Fruit fly (Drosophila melanogaster) whole organism, embryonic: ENCODE results near the gene dpr14.

ENCODE experiments used
- Atf3 ChIP-seq: fragments of 200-800 bp; sonication (Bioruptor generic); optimal IDR thresholded peaks from 3 replicates; lab custom pipeline; 2016; ENCODE audit warnings: missing biosample characterization, missing genetic modification characterization
- BEAF-32 ChIP-seq: fragments of 200-800 bp; sonication (Bioruptor generic); optimal IDR thresholded peaks from 3 replicates; lab custom pipeline; 2017; ENCODE audit warnings: missing biosample characterization, missing genetic modification characterization, mild to moderate bottlenecking, moderate library complexity, missing genetic modification reagents
- CG11398 ChIP-seq: fragments of 200-800 bp; sonication (Bioruptor generic); optimal IDR thresholded peaks from 2 replicates; lab custom pipeline; 2016; ENCODE audit warnings: missing biosample characterization, missing genetic modification characterization
- CG12942 ChIP-seq: fragments of 200-800 bp; sonication (Bioruptor generic); optimal IDR thresholded peaks from 3 replicates; lab custom pipeline; 2016; ENCODE audit warnings: missing biosample characterization, missing genetic modification characterization
- CG13894 ChIP-seq: fragments of 200-800 bp; sonication (Bioruptor generic); optimal IDR thresholded peaks from 3 replicates; lab custom pipeline; 2018; ENCODE audit warnings: missing biosample characterization, mild to moderate bottlenecking, missing genetic modification characterization, moderate library complexity
- CG15269 ChIP-seq: fragments of 200-800 bp; sonication (Bioruptor generic); optimal IDR thresholded peaks from 2 replicates; lab custom pipeline; 2018; ENCODE audit warnings: missing biosample characterization, mild to moderate bottlenecking, missing genetic modification characterization, moderate library complexity
- CG16779 ChIP-seq: fragments of 200-800 bp; sonication (Bioruptor generic); IDR thresholded peaks from 2 replicates; pipeline ENCODE4 v1.3.6; 2022; ENCODE audit warnings: missing biosample characterization, missing genetic modification characterization
- CG2202 ChIP-seq: fragments of 200-800 bp; sonication (Bioruptor generic); optimal IDR thresholded peaks from 2 replicates; lab custom pipeline; 2018; ENCODE audit warnings: missing biosample characterization, mild to moderate bottlenecking, missing genetic modification characterization
- CG30403 ChIP-seq: fragments of 200-800 bp; sonication (Bioruptor generic); optimal IDR thresholded peaks from 3 replicates; lab custom pipeline; 2016; ENCODE audit warnings: missing biosample characterization, missing genetic modification characterization
- CG34422 ChIP-seq: fragments of 200-800 bp; sonication (Bioruptor generic); IDR thresholded peaks from 3 replicates; pipeline ENCODE4 v1.3.6; 2022; ENCODE audit warnings: missing biosample characterization, missing genetic modification characterization
- CG4282 ChIP-seq: fragments of 200-800 bp; sonication (Bioruptor generic); optimal IDR thresholded peaks from 2 replicates; lab custom pipeline; 2016; ENCODE audit warnings: missing biosample characterization, missing genetic modification characterization
- CG4854 ChIP-seq: fragments of 200-800 bp; sonication (Bioruptor generic); optimal IDR thresholded peaks from 2 replicates; lab custom pipeline; 2016; ENCODE audit warnings: missing biosample characterization, missing genetic modification characterization, inconsistent platforms
- CG6791 ChIP-seq: fragments of 200-800 bp; sonication (Bioruptor generic); IDR thresholded peaks from 3 replicates; pipeline ENCODE4 v1.3.6; 2022; ENCODE audit warnings: missing biosample characterization, missing genetic modification characterization; ENCODE audit not compliant: partially characterized antibody
- CG7745 ChIP-seq: fragments of 200-800 bp; sonication (Bioruptor generic); optimal IDR thresholded peaks from 2 replicates; lab custom pipeline; 2018; ENCODE audit warnings: missing biosample characterization, mild to moderate bottlenecking, missing genetic modification characterization, moderate library complexity
- D19A ChIP-seq: fragments of 200-800 bp; optimal IDR thresholded peaks from 3 replicates; lab custom pipeline; 2019; ENCODE audit warnings: missing biosample characterization, mild to moderate bottlenecking, missing genetic modification characterization, moderate library complexity
- Dp ChIP-seq: fragments of 200-800 bp; sonication (Bioruptor generic); optimal IDR thresholded peaks from 2 replicates; lab custom pipeline; 2018; ENCODE audit warnings: missing biosample characterization, mild to moderate bottlenecking, missing genetic modification characterization, moderate library complexity
- Drgx ChIP-seq: fragments of 200-800 bp; sonication (Bioruptor generic); IDR thresholded peaks from 2 replicates; pipeline ENCODE4 v1.3.6; 2022; ENCODE audit warnings: missing biosample characterization, missing genetic modification characterization
- Fer1 ChIP-seq: fragments of 200-800 bp; sonication (Bioruptor generic); optimal IDR thresholded peaks from 2 replicates; lab custom pipeline; 2017; ENCODE audit warnings: missing biosample characterization, mild to moderate bottlenecking, missing genetic modification characterization
- GATAe ChIP-seq: fragments of 200-800 bp; sonication (Bioruptor generic); conservative IDR thresholded peaks from 2 replicates; pipeline ENCODE4 v1.3.6; 2022; ENCODE audit warnings: missing biosample characterization, missing genetic modification characterization
- Jarid2 ChIP-seq: fragments of 200-800 bp; sonication (Bioruptor generic); optimal IDR thresholded peaks from 3 replicates; lab custom pipeline; 2017; ENCODE audit warnings: mild to moderate bottlenecking, missing biosample characterization, missing genetic modification reagents, missing genetic modification characterization
- MESR4 ChIP-seq: fragments of 200-800 bp; sonication (Bioruptor generic); optimal IDR thresholded peaks from 2 replicates; lab custom pipeline; 2018; ENCODE audit warnings: missing biosample characterization, mild to moderate bottlenecking, missing genetic modification characterization, moderate library complexity
- Myb ChIP-seq: fragments of 200-800 bp; sonication (Bioruptor generic); optimal IDR thresholded peaks from 2 replicates; lab custom pipeline; 2016; ENCODE audit warnings: missing biosample characterization, missing genetic modification characterization
- Optix ChIP-seq: fragments of 200-800 bp; sonication (Bioruptor generic); IDR thresholded peaks from 3 replicates; pipeline ENCODE4 v1.3.6; 2022; ENCODE audit warnings: missing biosample characterization, missing genetic modification characterization
- Pdp1 ChIP-seq, 2 experiments: fragments of 200-800 bp; sonication (Bioruptor generic); optimal IDR thresholded peaks; 3 replicates each; lab custom pipeline; 2016; ENCODE audit warnings: missing biosample characterization in 2 of 2, missing genetic modification characterization in 2 of 2, mild to moderate bottlenecking in 1 of 2, moderate library complexity in 1 of 2
- Scr ChIP-seq: fragments of 200-800 bp; sonication (Bioruptor generic); IDR thresholded peaks from 2 replicates; pipeline ENCODE4 v1.3.6; 2022; ENCODE audit warnings: missing biosample characterization, missing genetic modification characterization; ENCODE audit not compliant: partially characterized antibody
- TFAM ChIP-seq: fragments of 200-800 bp; sonication (Bioruptor generic); optimal IDR thresholded peaks from 2 replicates; lab custom pipeline; 2017; ENCODE audit warnings: missing biosample characterization, missing genetic modification characterization, inconsistent platforms
- Xbp1 ChIP-seq: fragments of 200-800 bp; sonication (Bioruptor generic); optimal IDR thresholded peaks from 3 replicates; lab custom pipeline; 2016; ENCODE audit warnings: missing biosample characterization, mild to moderate bottlenecking, missing genetic modification characterization
- ap ChIP-seq: fragments of 200-800 bp; sonication (Bioruptor generic); IDR thresholded peaks from 2 replicates; pipeline ENCODE4 v1.3.6; 2022; ENCODE audit warnings: missing biosample characterization, missing genetic modification characterization
- ato ChIP-seq: fragments of 200-800 bp; sonication (Bioruptor generic); IDR thresholded peaks from 2 replicates; pipeline ENCODE4 v1.3.6; 2022; ENCODE audit warnings: missing biosample characterization, missing genetic modification characterization; ENCODE audit not compliant: partially characterized antibody
- cad ChIP-seq: fragments of >200 bp; optimal IDR thresholded peaks from 2 replicates; lab custom pipeline; 2017; ENCODE audit warnings: missing biosample characterization, missing genetic modification characterization
- caup ChIP-seq: fragments of 200-800 bp; sonication (Bioruptor generic); optimal IDR thresholded peaks from 3 replicates; lab custom pipeline; 2017; ENCODE audit warnings: missing biosample characterization, mild to moderate bottlenecking, missing genetic modification characterization, moderate library complexity; ENCODE audit not compliant: severe bottlenecking
- danr ChIP-seq: fragments of 200-800 bp; sonication (Bioruptor generic); IDR thresholded peaks from 2 replicates; pipeline ENCODE4 v1.3.6; 2022; ENCODE audit warnings: missing biosample characterization, missing genetic modification characterization
- exex ChIP-seq: fragments of 200-800 bp; sonication (Bioruptor generic); optimal IDR thresholded peaks from 4 replicates; lab custom pipeline; 2018; ENCODE audit warnings: missing biosample characterization, mild to moderate bottlenecking, missing genetic modification characterization, moderate library complexity
- hbn ChIP-seq: fragments of 200-800 bp; sonication (Bioruptor generic); IDR thresholded peaks from 2 replicates; pipeline ENCODE4 v1.3.6; 2022; ENCODE audit warnings: missing biosample characterization, missing genetic modification characterization; ENCODE audit not compliant: partially characterized antibody
- knrl ChIP-seq: fragments of 200-800 bp; sonication (Bioruptor generic); IDR thresholded peaks from 3 replicates; pipeline ENCODE4 v1.3.6; 2022; ENCODE audit warnings: missing biosample characterization, missing genetic modification characterization; ENCODE audit not compliant: partially characterized antibody
- lola ChIP-seq, 3 experiments: fragments of >200 bp in 2 of 3; fragments of 200-800 bp in 1 of 3; sonication (Bioruptor generic) in 1 of 3; optimal IDR thresholded peaks; 2 replicates each; lab custom pipeline; 2017 to 2019; ENCODE audit warnings: missing biosample characterization in 3 of 3, missing genetic modification characterization in 3 of 3, mild to moderate bottlenecking in 1 of 3, moderate library complexity in 1 of 3
- lov ChIP-seq, 2 experiments: fragments of 200-800 bp in 1 of 2; fragments of >200 bp in 1 of 2; sonication (Bioruptor generic) in 1 of 2; IDR thresholded peaks in 1 of 2; optimal IDR thresholded peaks in 1 of 2; 2 replicates in 1 of 2; 3 replicates in 1 of 2; pipeline versions ENCODE4 v1.3.6 to Lab custom; 2017 to 2022; ENCODE audit warnings: missing biosample characterization in 1 of 2, missing genetic modification characterization in 1 of 2
- nau ChIP-seq: fragments of 200-800 bp; sonication (Bioruptor generic); optimal IDR thresholded peaks from 3 replicates; lab custom pipeline; 2017; ENCODE audit warnings: missing biosample characterization, mild to moderate bottlenecking, missing genetic modification characterization, missing genetic modification reagents
- psq ChIP-seq: fragments of 200-800 bp; sonication (Bioruptor generic); optimal IDR thresholded peaks from 2 replicates; lab custom pipeline; 2017; ENCODE audit warnings: missing biosample characterization, missing genetic modification characterization
- pum ChIP-seq: fragments of 200-800 bp; sonication (Bioruptor generic); optimal IDR thresholded peaks from 2 replicates; lab custom pipeline; 2016; ENCODE audit warnings: missing biosample characterization, missing genetic modification characterization
- rib ChIP-seq: fragments of 200-800 bp; sonication (Bioruptor generic); IDR thresholded peaks from 2 replicates; pipeline ENCODE4 v1.3.6; 2022; ENCODE audit warnings: missing biosample characterization, missing genetic modification characterization
- row ChIP-seq: fragments of 200-800 bp; sonication (Bioruptor generic); IDR thresholded peaks from 3 replicates; pipeline ENCODE4 v1.3.6; 2022; ENCODE audit warnings: missing biosample characterization, missing genetic modification characterization
- stwl ChIP-seq: fragments of 200-800 bp; sonication (Bioruptor generic); optimal IDR thresholded peaks from 3 replicates; lab custom pipeline; 2018; ENCODE audit warnings: missing biosample characterization, mild to moderate bottlenecking, missing genetic modification characterization, moderate library complexity
- unc-4 ChIP-seq: fragments of 200-800 bp; sonication (Bioruptor generic); IDR thresholded peaks from 2 replicates; pipeline ENCODE4 v1.3.6; 2022; ENCODE audit warnings: missing biosample characterization, missing genetic modification characterization; ENCODE audit not compliant: partially characterized antibody
- usp ChIP-seq: fragments of >200 bp; optimal IDR thresholded peaks from 2 replicates; lab custom pipeline; 2017; ENCODE audit warnings: missing biosample characterization, missing genetic modification characterization

Gene dpr14

DNA sequence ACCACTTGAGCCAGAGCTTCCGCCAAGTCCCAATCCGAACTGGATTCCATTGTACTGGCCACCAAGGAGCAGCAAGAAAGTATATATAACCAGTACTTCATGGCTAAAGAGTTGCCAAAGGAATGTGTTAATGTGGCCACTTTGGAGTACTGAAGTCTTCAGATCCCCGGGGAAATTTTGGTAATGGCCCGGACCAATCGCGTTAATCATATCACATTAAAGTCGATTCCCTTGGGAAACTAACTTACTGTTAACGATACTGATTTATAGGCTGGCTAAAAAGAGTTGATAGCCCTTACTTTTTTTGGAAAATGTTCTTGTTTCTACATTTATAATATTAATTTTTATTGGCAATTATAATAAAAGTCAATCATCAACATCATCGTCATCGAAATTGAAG, 41.2 kb downstream of the dpr14 start, which contains the start of gene Ir7b:
TSS of gene Ir7b (minus strand) at position 101 of the 400 bp plus-strand sequence.
- TF ChIP-seq usp (GFP tag; lab: Kevin White, UChicago), result no peak
- no peak for TF ChIP-seq knrl (GFP tag; lab: Robert Waterston, UW)
- no peak for TF ChIP-seq nau (GFP tag; lab: Kevin White, UChicago)
- TF ChIP-seq CG12942 (GFP tag; lab: Kevin White, UChicago), result no peak
- TF ChIP-seq danr (GFP tag; lab: Robert Waterston, UW), result no peak
- no peak for TF ChIP-seq CG2202
- no peak for TF ChIP-seq hbn (GFP tag; lab: Robert Waterston, UW)
- TF ChIP-seq CG6791 (GFP tag; lab: Robert Waterston, UW), result no peak
- TF ChIP-seq CG11398 (GFP tag; lab: Kevin White, UChicago), result no peak
- TF ChIP-seq MESR4 (GFP tag; lab: Kevin White, UChicago), result no peak
- no peak for TF ChIP-seq Drgx (GFP tag; lab: Robert Waterston, UW)
- TF ChIP-seq Scr (GFP tag; lab: Robert Waterston, UW), result no peak
- TF ChIP-seq unc-4 (GFP tag; lab: Robert Waterston, UW), result no peak
- no peak for TF ChIP-seq exex (tag; lab: Kevin White, UChicago)
- no peak for TF ChIP-seq Jarid2
- no peak for TF ChIP-seq lov (optimal IDR thresholded peaks at IDR 0.05; lab: Kevin White, UChicago)
- TF ChIP-seq lov (GFP tag; IDR thresholded peaks at IDR 0.05; lab: Robert Waterston, UW), result no peak
- TF ChIP-seq CG30403 (GFP tag; lab: Kevin White, UChicago), result no peak

dm6 chrX:7857873-7858272, 50.2 kb downstream of the dpr14 start, which contains the start of gene CG1409:
CG1409 (plus strand) TSS chrX:7858173.
- TF ChIP-seq Dp (GFP tag; lab: Kevin White, UChicago) (no peak), rib (GFP tag; lab: Robert Waterston, UW) (no peak), BEAF-32 (no peak), caup (GFP tag; lab: Kevin White, UChicago) (no peak), CG30403 (GFP tag; lab: Kevin White, UChicago) (no peak), CG7745 (tag; lab: Kevin White, UChicago) (no peak), Myb (GFP tag; lab: Kevin White, UChicago) (no peak), lola (GFP tag; optimal IDR thresholded peaks at IDR 0.05; lab: Kevin White, UChicago) (no peak), ato (GFP tag; lab: Robert Waterston, UW) (no peak), Xbp1 (GFP tag; lab: Kevin White, UChicago) (no peak), Fer1 (GFP tag; lab: Kevin White, UChicago) (no peak), TFAM (no peak), cad (no peak), CG4854 (no peak)

DNA sequence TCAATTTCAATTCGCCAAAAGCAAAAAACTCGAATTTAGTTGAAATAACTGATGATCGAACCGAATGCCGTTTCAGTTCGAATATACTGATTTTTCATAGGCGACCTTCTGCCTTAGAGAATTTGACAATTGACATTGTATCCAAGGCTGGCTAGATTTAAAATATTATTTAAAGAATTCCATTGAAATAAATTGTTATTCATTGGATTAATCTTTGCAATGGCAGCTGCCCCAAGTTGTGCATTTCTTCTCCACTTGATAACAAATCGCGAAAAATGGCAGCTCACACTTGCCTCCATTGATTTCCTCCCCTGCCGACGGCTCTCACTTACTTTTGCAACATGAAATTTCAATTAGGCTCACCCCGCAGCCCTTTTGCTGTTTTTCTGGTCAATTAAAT, 53.9 kb downstream of the dpr14 start, which contains the start of gene CG10920:
TSS of gene CG10920 (minus strand) at position 101 of the 400 bp plus-strand sequence.
- TF ChIP-seq CG2202, result no peak
- TF ChIP-seq pum (GFP tag; lab: Kevin White, UChicago), result no peak
- no peak for TF ChIP-seq Atf3 (GFP tag; lab: Kevin White, UChicago)
- no peak for TF ChIP-seq row
- TF ChIP-seq D19A, result no peak
- no peak for TF ChIP-seq Pdp1 (GFP tag; optimal IDR thresholded peaks at IDR 0.05; lab: Kevin White, UChicago)
- TF ChIP-seq psq (GFP tag; lab: Kevin White, UChicago), result no peak
- TF ChIP-seq CG34422 (GFP tag; lab: Robert Waterston, UW), result no peak
- TF ChIP-seq Optix (GFP tag; lab: Robert Waterston, UW), result no peak
- no peak for TF ChIP-seq CG4282 (GFP tag; lab: Kevin White, UChicago)
- TF ChIP-seq GATAe (GFP tag; lab: Robert Waterston, UW), result no peak
- no peak for TF ChIP-seq ap (GFP tag; lab: Robert Waterston, UW)
- TF ChIP-seq CG15269 (tag; lab: Kevin White, UChicago), result no peak
- TF ChIP-seq CG16779, result no peak
- TF ChIP-seq stwl (tag; lab: Kevin White, UChicago), result no peak
- TF ChIP-seq CG13894, result no peak
